Worm (Caenorhabditis elegans) whole organism, midembryonic: ENCODE data around the gene C28D4.7.

ENCODE experiments used
- T22C8.4 ChIP-seq: fragments of 200-800 bp; sonication (Bioruptor generic); IDR thresholded peaks from 2 replicates; pipeline ENCODE4 v1.3.6; 2022; ENCODE audit warnings: missing genetic modification characterization, missing compliant biosample characterization
- cog-1 ChIP-seq: sonication (generic microtip); optimal IDR thresholded peaks from 2 replicates; lab custom pipeline; 2016; ENCODE audit warnings: missing genetic modification characterization, missing compliant biosample characterization
- flt-1 ChIP-seq: fragments of 200-800 bp; sonication (Bioruptor generic); IDR thresholded peaks from 2 replicates; pipeline ENCODE4 v1.3.6; 2022; ENCODE audit warnings: missing genetic modification characterization, missing compliant biosample characterization
- klf-2 ChIP-seq: fragments of 200-800 bp; sonication (Bioruptor generic); conservative IDR thresholded peaks from 2 replicates; pipeline ENCODE4 v1.3.6; 2022; ENCODE audit warnings: missing genetic modification reagents, missing genetic modification characterization, missing compliant biosample characterization
- med-1 ChIP-seq: sonication (generic microtip); optimal IDR thresholded peaks from 2 replicates; lab custom pipeline; 2017; ENCODE audit warnings: missing genetic modification characterization, mild to moderate bottlenecking, missing compliant biosample characterization, antibody characterized with exemption, missing genetic modification reagents; ENCODE audit not compliant: insufficient read depth
- ref-1 ChIP-seq: fragments of 200-800 bp; sonication (Bioruptor generic); conservative IDR thresholded peaks from 2 replicates; pipeline ENCODE4 v1.3.6; 2022; ENCODE audit warnings: missing genetic modification reagents, missing genetic modification characterization, missing compliant biosample characterization
- tab-1 ChIP-seq: fragments of 200-800 bp; sonication (Bioruptor generic); IDR thresholded peaks from 2 replicates; pipeline ENCODE4 v1.3.6; 2022; ENCODE audit warnings: missing genetic modification characterization, missing compliant biosample characterization
- ztf-23 ChIP-seq: fragments of 200-800 bp; sonication (Bioruptor generic); IDR thresholded peaks from 2 replicates; pipeline ENCODE4 v1.3.6; 2022; ENCODE audit warnings: missing genetic modification reagents, missing genetic modification characterization, missing compliant biosample characterization
- ztf-29 ChIP-seq: fragments of 200-800 bp; sonication (Bioruptor generic); IDR thresholded peaks from 2 replicates; pipeline ENCODE4 v1.3.6; 2022; ENCODE audit warnings: missing genetic modification reagents, missing genetic modification characterization, missing compliant biosample characterization

- no peak for TF ChIP-seq med-1 (GFP tag; lab: Kevin White, UChicago)
- TF ChIP-seq T22C8.4 (GFP tag; lab: Robert Waterston, UW), result no peak
- TF ChIP-seq tab-1, result no peak
- no peak for TF ChIP-seq flt-1
- TF ChIP-seq klf-2 (GFP tag; lab: Robert Waterston, UW), result no peak
- no peak for TF ChIP-seq cog-1 (tag; lab: Kevin White, UChicago)
- no peak for TF ChIP-seq ref-1 (GFP tag; lab: Robert Waterston, UW)
- TF ChIP-seq ztf-23 (GFP tag; lab: Robert Waterston, UW), result no peak
- TF ChIP-seq ztf-29 (GFP tag; lab: Robert Waterston, UW), result no peak
Measured at ce11 chrIV:9699062-9699461, 43.9 kb downstream of the C28D4.7 start.
